Fruit fly (Drosophila melanogaster): Measurements from ENCODE around the gene CG13117.
A peak's percentile ranks its signal among the peaks of the same experiment; 100 is the strongest.

The CG13117 gene

DNA sequence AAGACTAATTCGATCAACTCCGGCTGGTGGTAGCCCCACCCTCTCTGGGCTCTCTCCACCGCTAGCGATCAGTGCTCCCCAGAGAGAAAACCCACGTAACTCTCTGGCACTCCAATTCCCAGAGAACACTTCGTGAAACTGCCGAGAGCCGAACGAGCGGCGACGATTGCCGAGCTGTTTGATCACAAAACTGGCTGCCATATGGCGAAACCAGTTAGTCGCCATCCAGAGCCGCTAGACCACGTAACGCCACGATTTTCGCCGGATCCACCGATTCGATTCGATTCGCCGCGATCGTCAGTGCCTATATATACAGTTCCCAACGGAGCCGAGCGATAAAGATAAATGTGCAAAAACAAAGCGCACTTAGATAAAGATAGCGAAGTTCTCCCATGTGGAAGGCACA lies 45.7 kb downstream of the CG13117 start, which contains the start of gene IP3K1 (continued):
- no peak for TF ChIP-seq Blimp-1 (GFP tag; optimal IDR thresholded peaks at IDR 0.05)
- TF ChIP-seq CG6163 (GFP tag; IDR thresholded peaks at IDR 0.05): peak; percentile 80; the same call in 2 of the 3 replicates
- TF ChIP-seq salr (GFP tag; optimal IDR thresholded peaks at IDR 0.05): no peak
- TF ChIP-seq Ets96B (tag; optimal IDR thresholded peaks at IDR 0.05): peak; percentile 20
- TF ChIP-seq CG9139 (GFP tag; optimal IDR thresholded peaks at IDR 0.05): peak; percentile 77
- peak; percentile 82 for TF ChIP-seq net (GFP tag; optimal IDR thresholded peaks at IDR 0.05)
- TF ChIP-seq CG11294 (GFP tag; IDR thresholded peaks at IDR 0.05): no peak
- TF ChIP-seq fkh (GFP tag; optimal IDR thresholded peaks at IDR 0.05): peak; percentile 54
- no peak for TF ChIP-seq Ets21C (GFP tag; optimal IDR thresholded peaks at IDR 0.05)
- TF ChIP-seq CG6854 (GFP tag; optimal IDR thresholded peaks at IDR 0.05): peak; percentile 88
- peak; percentile 60 for TF ChIP-seq Sox14 (GFP tag; optimal IDR thresholded peaks at IDR 0.05)
- TF ChIP-seq Met (GFP tag; optimal IDR thresholded peaks at IDR 0.05): no peak
- TF ChIP-seq Gug (GFP tag; IDR thresholded peaks at IDR 0.05): 0 out of 2 replicates have a peak, but pooled peaks have one; percentile 42
- TF ChIP-seq CG6276 (GFP tag; optimal IDR thresholded peaks at IDR 0.05): peak; percentile 53
- peak; percentile 85 for TF ChIP-seq vri (GFP tag; optimal IDR thresholded peaks at IDR 0.05)
- peak; percentile 11 for TF ChIP-seq CG34406 (GFP tag; optimal IDR thresholded peaks at IDR 0.05)
- no peak for TF ChIP-seq CG31627 (GFP tag; optimal IDR thresholded peaks at IDR 0.05)

DNA sequence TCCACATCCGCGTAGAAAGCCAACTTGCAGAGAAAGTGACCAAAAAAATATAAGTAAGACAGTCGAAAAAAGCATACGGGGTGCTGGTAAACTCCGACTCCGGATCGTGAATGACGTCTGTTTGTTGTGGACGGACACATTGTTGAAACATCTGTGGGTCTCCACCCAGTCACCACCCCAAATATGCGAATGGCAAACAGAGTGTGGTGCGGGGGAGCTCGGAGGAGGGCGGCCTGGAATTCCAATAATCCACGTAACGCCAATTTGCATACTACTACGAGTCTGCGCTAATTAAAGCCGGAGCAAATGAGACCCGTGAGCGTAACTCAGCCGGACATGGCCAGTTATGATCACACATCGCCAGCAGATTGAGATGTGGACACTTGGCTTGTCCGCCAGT lies 46.7 kb downstream of the CG13117 start:
- TF ChIP-seq achi (GFP tag; optimal IDR thresholded peaks at IDR 0.05) (no peak), net (GFP tag; optimal IDR thresholded peaks at IDR 0.05) (no peak), Eip78C (GFP tag) (peak; percentile 51), eg (GFP tag; IDR thresholded peaks at IDR 0.05) (no peak), Lpt (GFP tag; optimal IDR thresholded peaks at IDR 0.05) (no peak), vri (GFP tag; optimal IDR thresholded peaks at IDR 0.05) (peak; percentile 35), svp (GFP tag) (no peak), Smox (GFP tag; optimal IDR thresholded peaks at IDR 0.05) (no peak), dac (GFP tag; optimal IDR thresholded peaks at IDR 0.05) (no peak), CG1621 (tag; optimal IDR thresholded peaks at IDR 0.05) (no peak), fkh (GFP tag; optimal IDR thresholded peaks at IDR 0.05) (peak; percentile 28), Blimp-1 (GFP tag; optimal IDR thresholded peaks at IDR 0.05) (peak; percentile 21), Ets21C (GFP tag; optimal IDR thresholded peaks at IDR 0.05) (no peak)

DNA sequence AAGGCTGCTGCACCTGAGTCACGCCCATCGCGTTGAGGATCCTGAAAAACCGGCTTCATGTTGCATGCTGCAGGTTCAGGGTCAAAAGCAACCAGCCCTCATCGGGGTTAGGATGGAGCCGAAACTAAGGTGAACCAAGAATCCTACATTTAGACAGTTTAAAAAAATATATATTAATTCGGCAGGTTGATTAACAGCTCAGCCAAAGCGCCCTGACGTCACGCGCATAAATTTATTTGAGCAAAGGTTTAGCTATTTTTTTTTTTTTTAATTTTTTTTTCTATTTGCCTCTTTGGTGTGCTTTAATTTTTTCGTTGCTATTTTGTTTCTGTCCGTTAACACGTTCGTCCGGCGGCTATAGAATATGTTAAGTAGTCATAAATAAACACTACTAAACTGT lies 48.0 kb downstream of the CG13117 start:
- TF ChIP-seq ss (GFP tag; optimal IDR thresholded peaks at IDR 0.05): peak; percentile 17 to 24
- TF ChIP-seq Eip78C (GFP tag): peak; percentile 52
- no peak for TF ChIP-seq dac (GFP tag; optimal IDR thresholded peaks at IDR 0.05)
- TF ChIP-seq CG3032 (tag; optimal IDR thresholded peaks at IDR 0.05): peak; percentile 3

DNA sequence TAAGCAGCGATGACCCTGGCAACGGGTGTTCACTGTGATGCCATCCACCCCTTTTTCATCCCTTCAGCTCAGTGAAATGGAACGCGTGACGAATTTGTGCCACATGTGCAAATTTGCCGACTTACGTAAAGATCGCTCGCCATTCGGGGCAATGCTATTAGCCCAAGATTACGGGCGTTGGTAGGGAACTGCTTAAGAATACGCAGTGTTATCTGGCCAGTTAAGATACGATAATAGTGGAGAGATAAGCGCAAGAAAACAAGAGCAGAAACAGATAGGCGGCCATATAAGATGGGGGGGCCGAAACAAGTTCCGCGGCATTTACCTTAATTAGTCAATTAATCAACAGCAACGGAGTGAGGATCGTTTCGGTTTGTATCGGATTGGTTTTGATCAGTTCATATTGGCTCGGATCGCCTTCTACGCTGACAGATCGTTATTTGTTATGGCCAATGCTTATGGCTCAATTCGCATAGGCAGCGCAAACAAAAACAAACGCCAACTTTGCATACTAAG lies 49.5 kb downstream of the CG13117 start:
- TF ChIP-seq Eip78C (GFP tag) (peak; percentile 65), CG32006 (GFP tag; optimal IDR thresholded peaks at IDR 0.05) (no peak), fd59A (GFP tag; optimal IDR thresholded peaks at IDR 0.05) (peak; percentile 15), CG6163 (GFP tag; IDR thresholded peaks at IDR 0.05) (peak; percentile 15; the same call in 1 of the 3 replicates), CG16779 (tag; optimal IDR thresholded peaks at IDR 0.05) (no peak), esn (GFP tag; optimal IDR thresholded peaks at IDR 0.05) (peak; percentile 14), CG10631 (GFP tag; optimal IDR thresholded peaks at IDR 0.05) (no peak), CG1621 (tag; optimal IDR thresholded peaks at IDR 0.05) (peak; percentile 1), Sox14 (GFP tag; optimal IDR thresholded peaks at IDR 0.05) (no peak), CG8632 (GFP tag; optimal IDR thresholded peaks at IDR 0.05) (peak; percentile 13), Lpt (GFP tag; optimal IDR thresholded peaks at IDR 0.05) (no peak), fkh (GFP tag; optimal IDR thresholded peaks at IDR 0.05) (peak; percentile 62), eg (GFP tag; IDR thresholded peaks at IDR 0.05) (0 out of 3 replicates have a peak, but pooled peaks have one; percentile 6), CG6792 (GFP tag; optimal IDR thresholded peaks at IDR 0.05) (peak; percentile 43), OdsH (GFP tag; optimal IDR thresholded peaks at IDR 0.05) (peak; percentile 9), CG6808 (GFP tag; optimal IDR thresholded peaks at IDR 0.05) (peak; percentile 33), vri (GFP tag; optimal IDR thresholded peaks at IDR 0.05) (peak; percentile 95), lz (GFP tag; optimal IDR thresholded peaks at IDR 0.05) (no peak), Hr39 (GFP tag; optimal IDR thresholded peaks at IDR 0.05) (no peak), CG9139 (GFP tag; optimal IDR thresholded peaks at IDR 0.05) (peak; percentile 25), ss (GFP tag; optimal IDR thresholded peaks at IDR 0.05) (peak in 1 of 2 experiments; percentile 31)
